Worm (Caenorhabditis elegans): ENCODE data around the gene hpo-34.

Gene hpo-34

ce11 chrX:11537240-11537764 lies 18.4 kb upstream of the hpo-34 start, which contains the start of gene gcp-2.2:
TSS of gene gcp-2.2 (plus strand) at chrX:11537714.
- TF ChIP-seq F22D6.2 (tag; optimal IDR thresholded peaks at IDR 0.05) (no peak), tbp1 (GFP tag; optimal IDR thresholded peaks at IDR 0.05) (no peak), ceh-79 (tag; optimal IDR thresholded peaks at IDR 0.05) (no peak), ceh-27 (GFP tag; optimal IDR thresholded peaks at IDR 0.05) (no peak), B0261.1 (tag; optimal IDR thresholded peaks at IDR 0.05) (no peak), madf-3 (GFP tag; IDR thresholded peaks at IDR 0.05) (no peak), madf-8 (GFP tag; conservative IDR thresholded peaks at IDR 0.05) (no peak), Y56A3A.18 (GFP tag; IDR thresholded peaks at IDR 0.05) (no peak), snpc-3.4 (tag; optimal IDR thresholded peaks at IDR 0.05) (no peak), egrh-3 (GFP tag; IDR thresholded peaks at IDR 0.05) (no peak), F33H1.4 (GFP tag; IDR thresholded peaks at IDR 0.05) (no peak), Y95B8A.8 (GFP tag; IDR thresholded peaks at IDR 0.05) (no peak)

DNA sequence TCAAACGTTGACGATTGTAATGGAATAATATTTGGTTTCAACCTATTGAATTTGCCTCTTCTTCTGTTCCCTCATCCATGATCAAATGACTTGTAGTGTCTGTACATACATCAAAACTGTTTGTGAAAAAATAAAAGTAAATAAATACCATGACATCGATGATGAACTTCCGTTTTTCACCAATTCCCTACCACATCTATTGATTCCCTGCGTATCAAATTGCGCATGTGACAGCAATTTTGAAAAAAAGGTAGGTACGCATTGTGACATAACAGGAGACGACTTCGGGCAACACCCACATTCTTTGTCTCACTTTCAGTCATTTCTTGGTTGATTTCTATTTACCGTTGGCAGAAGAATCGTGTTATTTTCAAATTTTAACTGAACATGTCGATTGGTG lies 17.5 kb upstream of the hpo-34 start, which contains the start of gene C35C5.9:
Gene C35C5.9, plus strand, starts transcription at position 161 of the 400 bp plus-strand sequence.
- TF ChIP-seq die-1 (tag; optimal IDR thresholded peaks at IDR 0.05), result no peak
- TF ChIP-seq Y95B8A.8 (GFP tag; IDR thresholded peaks at IDR 0.05), result 0 out of 2 replicates have a peak, but pooled peaks have one; percentile 45
- peak; percentile 3 for TF ChIP-seq lin-40 (tag; optimal IDR thresholded peaks at IDR 0.05)
- TF ChIP-seq hrde-1 (tag; optimal IDR thresholded peaks at IDR 0.05; ENCODE audit: borderline replicate concordance), result no peak
- no peak for TF ChIP-seq mes-4 (tag; optimal IDR thresholded peaks at IDR 0.05)
- no peak for TF ChIP-seq aptf-3 (GFP tag; IDR thresholded peaks at IDR 0.05)

- TF ChIP-seq K11D2.4 (GFP tag; IDR thresholded peaks at IDR 0.05) (no peak), ceh-79 (tag; optimal IDR thresholded peaks at IDR 0.05) (no peak), lin-35 (GFP tag; optimal IDR thresholded peaks at IDR 0.05) (no peak), F57C9.4 (tag; optimal IDR thresholded peaks at IDR 0.05) (no peak), F57A8.1 (GFP tag; optimal IDR thresholded peaks at IDR 0.05) (no peak), F55B11.4 (tag; optimal IDR thresholded peaks at IDR 0.05; ENCODE audit: borderline replicate concordance, insufficient read depth) (no peak), rcor-1 (GFP tag; IDR thresholded peaks at IDR 0.05) (no peak), pha-4 (tag; optimal IDR thresholded peaks at IDR 0.05) (no peak), madf-3 (GFP tag; IDR thresholded peaks at IDR 0.05) (no peak), egl-18 (GFP tag; IDR thresholded peaks at IDR 0.05) (no peak), F49E8.2 (tag; optimal IDR thresholded peaks at IDR 0.05; ENCODE audit: insufficient read depth) (no peak), gei-17 (GFP tag; optimal IDR thresholded peaks at IDR 0.05) (no peak), somi-1 (GFP tag; optimal IDR thresholded peaks at IDR 0.05) (no peak), lin-54 (GFP tag; optimal IDR thresholded peaks at IDR 0.05) (no peak), lsy-27 (tag; optimal IDR thresholded peaks at IDR 0.05; ENCODE audit: borderline replicate concordance, insufficient read depth) (no peak), dpff-1 (tag; optimal IDR thresholded peaks at IDR 0.05) (no peak)
Observed at ce11 chrX:11534443-11534842, 15.6 kb upstream of the hpo-34 start.

DNA sequence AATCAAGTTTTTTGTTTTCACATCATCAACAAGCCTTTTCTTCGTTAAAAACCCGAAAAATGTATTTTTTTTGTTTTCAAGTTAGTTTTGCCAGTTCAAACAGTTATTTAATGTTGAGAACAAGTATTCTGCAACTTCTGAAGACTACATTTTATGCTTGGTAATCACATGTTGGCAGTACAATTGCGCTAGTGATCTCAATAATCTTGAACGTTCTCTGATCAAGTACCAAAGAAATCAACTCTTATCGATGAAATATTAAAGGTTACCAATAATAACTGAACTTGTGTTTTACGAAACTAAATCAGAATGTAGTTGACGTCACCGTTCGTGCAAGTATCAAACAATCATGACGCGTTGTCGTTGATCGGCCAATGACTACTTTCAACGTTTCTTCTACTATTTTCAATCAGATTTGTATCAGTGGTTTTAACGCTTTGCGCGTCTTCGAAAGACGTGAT lies 14.7 kb upstream of the hpo-34 start, which contains the start of gene C35C5.8:
Gene C35C5.8, plus strand, starts transcription at position 51 of the 461 bp plus-strand sequence.
- peak; percentile 1 for TF ChIP-seq ztf-26 (tag; optimal IDR thresholded peaks at IDR 0.05)
- no peak for TF ChIP-seq let-607 (tag; optimal IDR thresholded peaks at IDR 0.05)
- TF ChIP-seq madf-6 (GFP tag; IDR thresholded peaks at IDR 0.05), result no peak

All from whole organism, young adult.